Worm (Caenorhabditis elegans): ENCODE measurements around the gene K09C6.10.

- no peak for TF ChIP-seq ceh-28 (tag; optimal IDR thresholded peaks at IDR 0.05)
- no peak for TF ChIP-seq ztf-4 (tag; optimal IDR thresholded peaks at IDR 0.05)
- TF ChIP-seq R02D3.7 (tag; optimal IDR thresholded peaks at IDR 0.05), result no peak
- TF ChIP-seq tbx-2 (tag; optimal IDR thresholded peaks at IDR 0.05), result no peak
- TF ChIP-seq aly-2 (tag; optimal IDR thresholded peaks at IDR 0.05), result no peak
- no peak for TF ChIP-seq ama-1 (optimal IDR thresholded peaks at IDR 0.05)
- TF ChIP-seq unc-39 (tag; optimal IDR thresholded peaks at IDR 0.05), result no peak
Measured at ce11 chrV:858841-859456, 19.7 kb downstream of the K09C6.10 start.

Data from whole organism, L3 larva.